Worm (Caenorhabditis elegans) whole organism, midembryonic: ENCODE measurements around the gene cst-1.

ENCODE experiments used
- cog-1 ChIP-seq: sonication (generic microtip); optimal IDR thresholded peaks from 2 replicates; lab custom pipeline; 2016; ENCODE audit warnings: missing genetic modification characterization, missing compliant biosample characterization
- flt-1 ChIP-seq: fragments of 200-800 bp; sonication (Bioruptor generic); IDR thresholded peaks from 2 replicates; pipeline ENCODE4 v1.3.6; 2022; ENCODE audit warnings: missing genetic modification characterization, missing compliant biosample characterization
- med-1 ChIP-seq: sonication (generic microtip); optimal IDR thresholded peaks from 2 replicates; lab custom pipeline; 2017; ENCODE audit warnings: missing genetic modification characterization, mild to moderate bottlenecking, missing compliant biosample characterization, antibody characterized with exemption, missing genetic modification reagents; ENCODE audit not compliant: insufficient read depth
- ref-1 ChIP-seq: fragments of 200-800 bp; sonication (Bioruptor generic); conservative IDR thresholded peaks from 2 replicates; pipeline ENCODE4 v1.3.6; 2022; ENCODE audit warnings: missing genetic modification reagents, missing genetic modification characterization, missing compliant biosample characterization

- TF ChIP-seq cog-1 (no peak), ref-1 (GFP tag; lab: Robert Waterston, UW) (no peak), med-1 (GFP tag; lab: Kevin White, UChicago) (no peak), flt-1 (GFP tag; lab: Robert Waterston, UW) (no peak)
Observed at ce11 chrX:4297452-4297851, 42.0 kb upstream of the cst-1 start, which contains the start of gene paf-2.
